Fruit fly (Drosophila melanogaster) whole organism, embryonic: ENCODE measurements around the gene CG3097.

ENCODE experiments used
- Ada2b ChIP-seq: fragments of 200-800 bp; sonication (Bioruptor generic); IDR thresholded peaks from 2 replicates; pipeline ENCODE4 v1.3.6; 2022; ENCODE audit warnings: missing biosample characterization, missing genetic modification characterization
- B-H2 ChIP-seq: fragments of 200-800 bp; sonication (Bioruptor generic); optimal IDR thresholded peaks from 2 replicates; lab custom pipeline; 2018; ENCODE audit warnings: missing biosample characterization, mild to moderate bottlenecking, missing genetic modification characterization
- CG10209 ChIP-seq: fragments of 200-800 bp; sonication (Bioruptor generic); optimal IDR thresholded peaks from 3 replicates; lab custom pipeline; 2017; ENCODE audit warnings: missing biosample characterization, mild to moderate bottlenecking, missing genetic modification characterization, missing genetic modification reagents
- CG10321 ChIP-seq: fragments of 200-800 bp; sonication (Bioruptor generic); IDR thresholded peaks from 2 replicates; pipeline ENCODE4 v1.3.6; 2022; ENCODE audit warnings: missing biosample characterization, missing genetic modification characterization
- CG12104 ChIP-seq: fragments of 200-800 bp; sonication (Bioruptor generic); optimal IDR thresholded peaks from 3 replicates; lab custom pipeline; 2016; ENCODE audit warnings: missing biosample characterization, missing genetic modification characterization
- CG15479 ChIP-seq: fragments of 200-800 bp; sonication (Bioruptor generic); optimal IDR thresholded peaks from 3 replicates; lab custom pipeline; 2019; ENCODE audit warnings: missing biosample characterization, mild to moderate bottlenecking, missing genetic modification characterization, moderate library complexity
- CG1602 ChIP-seq: fragments of 200-800 bp; sonication (Bioruptor generic); optimal IDR thresholded peaks from 3 replicates; lab custom pipeline; 2016; ENCODE audit warnings: missing biosample characterization, missing genetic modification characterization
- CG17912 ChIP-seq: fragments of 200-800 bp; sonication (Bioruptor generic); optimal IDR thresholded peaks from 2 replicates; lab custom pipeline; 2018; ENCODE audit warnings: missing biosample characterization, mild to moderate bottlenecking, missing genetic modification characterization
- CG2120 ChIP-seq: fragments of 200-800 bp; sonication (Bioruptor generic); optimal IDR thresholded peaks from 3 replicates; lab custom pipeline; 2016; ENCODE audit warnings: missing biosample characterization, missing genetic modification characterization
- CG4424 ChIP-seq: fragments of 200-800 bp; sonication (Bioruptor generic); optimal IDR thresholded peaks from 3 replicates; lab custom pipeline; 2016; ENCODE audit warnings: missing biosample characterization, missing genetic modification characterization
- CG8290 ChIP-seq, 3 experiments: fragments of 200-800 bp; sonication (Bioruptor generic); optimal IDR thresholded peaks; 2 replicates each; lab custom pipeline; 2016 to 2019; ENCODE audit warnings: missing biosample characterization in 3 of 3, missing genetic modification characterization in 3 of 3, mild to moderate bottlenecking in 2 of 3, moderate library complexity in 1 of 3
- CG8388 ChIP-seq: fragments of 200-800 bp; sonication (Bioruptor generic); optimal IDR thresholded peaks from 2 replicates; lab custom pipeline; 2019; ENCODE audit warnings: missing biosample characterization, mild to moderate bottlenecking, missing genetic modification characterization, moderate library complexity
- CG8478 ChIP-seq: fragments of >200 bp; optimal IDR thresholded peaks from 2 replicates; lab custom pipeline; 2018
- CG9932 ChIP-seq: fragments of 200-800 bp; sonication (Bioruptor generic); IDR thresholded peaks from 2 replicates; pipeline ENCODE4 v1.3.6; 2022; ENCODE audit warnings: missing biosample characterization, missing genetic modification characterization
- Camta ChIP-seq: fragments of 200-800 bp; sonication (Bioruptor generic); optimal IDR thresholded peaks from 2 replicates; lab custom pipeline; 2016; ENCODE audit warnings: missing biosample characterization, missing genetic modification characterization
- Fer3 ChIP-seq: fragments of 200-800 bp; sonication (Bioruptor generic); optimal IDR thresholded peaks from 2 replicates; lab custom pipeline; 2018; ENCODE audit warnings: missing biosample characterization, mild to moderate bottlenecking, missing genetic modification characterization, moderate library complexity
- H2.0 ChIP-seq: fragments of 200-800 bp; sonication (Bioruptor generic); IDR thresholded peaks from 2 replicates; pipeline ENCODE4 v1.3.6; 2022; ENCODE audit warnings: missing biosample characterization, missing genetic modification characterization
- HmgZ ChIP-seq: fragments of 200-800 bp; sonication (Bioruptor generic); optimal IDR thresholded peaks from 2 replicates; lab custom pipeline; 2018; ENCODE audit warnings: missing biosample characterization, mild to moderate bottlenecking, missing genetic modification characterization
- Hr51 ChIP-seq, 2 experiments: fragments of 200-800 bp; sonication (Bioruptor generic); optimal IDR thresholded peaks; 2 replicates in 1 of 2; 3 replicates in 1 of 2; lab custom pipeline; 2016 to 2018; ENCODE audit warnings: missing biosample characterization in 2 of 2, missing genetic modification characterization in 2 of 2, mild to moderate bottlenecking in 1 of 2, moderate library complexity in 1 of 2
- Med ChIP-seq: fragments of 200-800 bp; sonication (Bioruptor generic); peaks from one replicate; lab custom pipeline; 2016; ENCODE audit warnings: missing biosample characterization, missing genetic modification characterization, mild to moderate bottlenecking, inconsistent platforms, moderate library complexity
- NC2β ChIP-seq: fragments of 200-800 bp; sonication (Bioruptor generic); optimal IDR thresholded peaks from 2 replicates; lab custom pipeline; 2016; ENCODE audit warnings: missing biosample characterization, missing genetic modification characterization
- PHDP ChIP-seq: fragments of 200-800 bp; sonication (Bioruptor generic); optimal IDR thresholded peaks from 3 replicates; lab custom pipeline; 2018; ENCODE audit warnings: missing biosample characterization, mild to moderate bottlenecking, missing genetic modification characterization, moderate library complexity
- Sin3A ChIP-seq: fragments of >200 bp; optimal IDR thresholded peaks from 2 replicates; lab custom pipeline; 2018
- Taf1 ChIP-seq: fragments of 200-800 bp; sonication (Bioruptor generic); IDR thresholded peaks from 2 replicates; pipeline ENCODE4 v1.3.6; 2022; ENCODE audit warnings: missing biosample characterization, missing genetic modification characterization
- caup ChIP-seq: fragments of 200-800 bp; sonication (Bioruptor generic); optimal IDR thresholded peaks from 3 replicates; lab custom pipeline; 2017; ENCODE audit warnings: missing biosample characterization, mild to moderate bottlenecking, missing genetic modification characterization, moderate library complexity; ENCODE audit not compliant: severe bottlenecking
- corto ChIP-seq: fragments of 200-800 bp; sonication (Bioruptor generic); optimal IDR thresholded peaks from 2 replicates; lab custom pipeline; 2016; ENCODE audit warnings: missing biosample characterization, mild to moderate bottlenecking, missing genetic modification characterization, moderate library complexity
- dimm ChIP-seq: fragments of 200-800 bp; sonication (Bioruptor generic); IDR thresholded peaks from 2 replicates; pipeline ENCODE4 v1.3.6; 2022; ENCODE audit warnings: missing biosample characterization, missing genetic modification characterization
- eyg ChIP-seq: fragments of 200-800 bp; sonication (Bioruptor generic); optimal IDR thresholded peaks from 3 replicates; lab custom pipeline; 2016; ENCODE audit warnings: missing biosample characterization, missing genetic modification characterization
- ftz-f1 ChIP-seq: fragments of 200-800 bp; sonication (Bioruptor generic); optimal IDR thresholded peaks from 2 replicates; lab custom pipeline; 2016; ENCODE audit warnings: missing biosample characterization, missing genetic modification characterization
- grn ChIP-seq: fragments of 200-800 bp; sonication (Bioruptor generic); optimal IDR thresholded peaks from 3 replicates; lab custom pipeline; 2017; ENCODE audit warnings: missing biosample characterization, missing genetic modification characterization
- gsb-n ChIP-seq: fragments of 200-800 bp; sonication (Bioruptor generic); optimal IDR thresholded peaks from 3 replicates; lab custom pipeline; 2018; ENCODE audit warnings: missing biosample characterization, mild to moderate bottlenecking, missing genetic modification characterization
- nom ChIP-seq: fragments of 200-800 bp; sonication (Bioruptor generic); optimal IDR thresholded peaks from 2 replicates; lab custom pipeline; 2017; ENCODE audit warnings: missing biosample characterization, missing genetic modification characterization, mild to moderate bottlenecking, moderate library complexity, missing genetic modification reagents
- otp ChIP-seq: fragments of 200-800 bp; sonication (Bioruptor generic); IDR thresholded peaks from 3 replicates; pipeline ENCODE4, ENCODE4 v1.3.6; 2022; ENCODE audit warnings: missing biosample characterization, missing genetic modification characterization
- pros ChIP-seq: fragments of 200-800 bp; sonication (Bioruptor generic); optimal IDR thresholded peaks from 3 replicates; lab custom pipeline; 2019; ENCODE audit warnings: missing biosample characterization, mild to moderate bottlenecking, missing genetic modification characterization, moderate library complexity
- pzg ChIP-seq: fragments of 200-800 bp; sonication (Bioruptor generic); optimal IDR thresholded peaks from 3 replicates; lab custom pipeline; 2018; ENCODE audit warnings: missing biosample characterization, mild to moderate bottlenecking, missing genetic modification characterization, moderate library complexity
- sens ChIP-seq: fragments of 200-800 bp; sonication (Bioruptor generic); peaks from one replicate; lab custom pipeline; 2016; ENCODE audit warnings: missing biosample characterization, missing genetic modification characterization
- sima ChIP-seq: fragments of 200-800 bp; sonication (Bioruptor generic); optimal IDR thresholded peaks from 2 replicates; lab custom pipeline; 2016; ENCODE audit warnings: missing biosample characterization, missing genetic modification characterization
- sqz ChIP-seq: fragments of 200-800 bp; sonication (Bioruptor generic); optimal IDR thresholded peaks from 3 replicates; lab custom pipeline; 2018; ENCODE audit warnings: missing biosample characterization, mild to moderate bottlenecking, missing genetic modification characterization
- tll ChIP-seq, 2 experiments: fragments of 200-800 bp in 1 of 2; fragments of >200 bp in 1 of 2; sonication (Bioruptor generic) in 1 of 2; optimal IDR thresholded peaks; 2 replicates each; lab custom pipeline; 2017 to 2019; ENCODE audit warnings: missing biosample characterization in 2 of 2, missing genetic modification characterization in 2 of 2, mild to moderate bottlenecking in 1 of 2, moderate library complexity in 1 of 2
- wek ChIP-seq: fragments of 200-800 bp; sonication (Bioruptor generic); optimal IDR thresholded peaks from 3 replicates; lab custom pipeline; 2018; ENCODE audit warnings: missing biosample characterization, mild to moderate bottlenecking, missing genetic modification characterization, moderate library complexity
- wor ChIP-seq: fragments of 200-800 bp; sonication (Bioruptor generic); IDR thresholded peaks from 2 replicates; pipeline ENCODE4 v1.3.6; 2022; ENCODE audit warnings: missing biosample characterization, missing genetic modification characterization

The CG3097 gene

dm6 chrX:5768602-5769251 lies 1.9 kb downstream of the CG3097 start (continued):
- no peak for TF ChIP-seq CG10321
- no peak for TF ChIP-seq Ada2b
- TF ChIP-seq dimm (GFP tag; lab: Robert Waterston, UW): no peak
- peak; percentile 87 for TF ChIP-seq nom (GFP tag; lab: Kevin White, UChicago)
- TF ChIP-seq eyg: no peak
- no peak for TF ChIP-seq ftz-f1
- no peak for TF ChIP-seq corto (GFP tag; lab: Kevin White, UChicago)
- TF ChIP-seq pzg: no peak
- TF ChIP-seq Taf1: no peak
- no peak for TF ChIP-seq wor (GFP tag; lab: Robert Waterston, UW)
- TF ChIP-seq CG8290 (GFP tag; optimal IDR thresholded peaks at IDR 0.05; lab: Kevin White, UChicago): peak; percentile 36
- no peak for TF ChIP-seq CG8290 (tag; optimal IDR thresholded peaks at IDR 0.05; lab: Kevin White, UChicago)
- no peak for TF ChIP-seq Camta (GFP tag; lab: Kevin White, UChicago)
- TF ChIP-seq sqz: peak; percentile 39
- TF ChIP-seq gsb-n (tag; lab: Kevin White, UChicago): no peak
- TF ChIP-seq Hr51 (GFP tag; optimal IDR thresholded peaks at IDR 0.05; lab: Kevin White, UChicago): no peak
- TF ChIP-seq Fer3 (tag; lab: Kevin White, UChicago): no peak
- no peak for TF ChIP-seq CG8478
- TF ChIP-seq H2.0 (GFP tag; lab: Robert Waterston, UW): no peak
- TF ChIP-seq sens (GFP tag; lab: Kevin White, UChicago): peak; percentile 73
- TF ChIP-seq CG12104: no peak
- no peak for TF ChIP-seq NC2β (GFP tag; lab: Kevin White, UChicago)
- no peak for TF ChIP-seq CG15479 (GFP tag; lab: Kevin White, UChicago)
- TF ChIP-seq pros (GFP tag; lab: Kevin White, UChicago): no peak
- TF ChIP-seq sima (GFP tag; lab: Kevin White, UChicago): no peak
- TF ChIP-seq wek (GFP tag; lab: Kevin White, UChicago): no peak
- TF ChIP-seq CG9932 (GFP tag; lab: Robert Waterston, UW): no peak
- no peak for TF ChIP-seq Sin3A (lab: Kevin White, UChicago)
- no peak for TF ChIP-seq B-H2 (GFP tag; lab: Kevin White, UChicago)
- no peak for TF ChIP-seq CG8388 (GFP tag; lab: Kevin White, UChicago)
- TF ChIP-seq tll (GFP tag; optimal IDR thresholded peaks at IDR 0.05; lab: Kevin White, UChicago): no peak
- no peak for TF ChIP-seq HmgZ
- TF ChIP-seq CG2120 (GFP tag; lab: Kevin White, UChicago): no peak
- TF ChIP-seq CG4424: no peak
- no peak for TF ChIP-seq CG1602
- no peak for TF ChIP-seq PHDP
- 0 out of 3 replicates have a peak, but pooled peaks have one; percentile 55 for TF ChIP-seq otp
- TF ChIP-seq caup (GFP tag; lab: Kevin White, UChicago): no peak
- no peak for TF ChIP-seq CG10209 (GFP tag; lab: Kevin White, UChicago)

- TF ChIP-seq Med (GFP tag; lab: Kevin White, UChicago) (peak; percentile 46), CG17912 (GFP tag; lab: Kevin White, UChicago) (no peak), grn (GFP tag; lab: Kevin White, UChicago) (peak; percentile 94), HmgZ (no peak)
Measured at dm6 chrX:5766732-5767131, 3.8 kb downstream of the CG3097 start.
